Worm (Caenorhabditis elegans) whole organism, L4 larva: Measurements from ENCODE around the gene mboa-4.

Source experiments
- Y5F2A.4 ChIP-seq: fragments of 200-800 bp; sonication (Bioruptor generic); optimal IDR thresholded peaks from 2 replicates; lab custom pipeline; 2018; ENCODE audit warnings: mild to moderate bottlenecking, missing genetic modification characterization, missing compliant biosample characterization
- aha-1 ChIP-seq: fragments of 150-350 bp; peaks from one replicate; lab custom pipeline; 2014; ENCODE audit warnings: missing biosample characterization, missing genetic modification characterization
- ceh-82 ChIP-seq: sonication (generic microtip); optimal IDR thresholded peaks from 2 replicates; lab custom pipeline; 2017; ENCODE audit warnings: missing biosample characterization, missing genetic modification characterization
- dmd-9 ChIP-seq: fragments of 200-800 bp; sonication (Bioruptor generic); IDR thresholded peaks from 2 replicates; pipeline ENCODE4 v1.3.6; 2022; ENCODE audit warnings: missing genetic modification reagents, missing genetic modification characterization, missing compliant biosample characterization
- fkh-10 ChIP-seq: fragments of 150-350 bp; optimal IDR thresholded peaks from 2 replicates; lab custom pipeline; 2014; ENCODE audit warnings: missing biosample characterization, missing genetic modification reagents, missing genetic modification characterization
- lin-15B ChIP-seq: fragments of 150-350 bp; sonication (generic microtip); optimal IDR thresholded peaks from 3 replicates; lab custom pipeline; 2014; ENCODE audit warnings: missing biosample characterization, missing genetic modification characterization
- nhr-10 ChIP-seq: fragments of 150-350 bp; optimal IDR thresholded peaks from 2 replicates; lab custom pipeline; 2014; ENCODE audit warnings: missing biosample characterization, missing genetic modification characterization
- nhr-11 ChIP-seq: fragments of 150-350 bp; optimal IDR thresholded peaks from 2 replicates; lab custom pipeline; 2014; ENCODE audit warnings: missing biosample characterization, missing genetic modification characterization
- nhr-41 ChIP-seq: fragments of 200-800 bp; sonication (Bioruptor generic); IDR thresholded peaks from 2 replicates; pipeline ENCODE4 v1.3.6; 2022; ENCODE audit warnings: missing genetic modification reagents, missing genetic modification characterization, missing compliant biosample characterization
- skn-1 ChIP-seq: fragments of 150-350 bp; optimal IDR thresholded peaks from 2 replicates; lab custom pipeline; 2014; ENCODE audit warnings: missing biosample characterization, missing genetic modification characterization
- unc-62 ChIP-seq, 3 experiments: fragments of 150-350 bp in 1 of 3; sonication (generic microtip); optimal IDR thresholded peaks in 2 of 3; peaks in 1 of 3; 1 replicate in 1 of 3; 2 replicates in 2 of 3; lab custom pipeline; 2014 to 2017; ENCODE audit warnings: missing biosample characterization in 3 of 3, missing genetic modification characterization in 3 of 3, missing genetic modification reagents in 3 of 3, missing genotype in 1 of 3
- ztf-7 ChIP-seq: fragments of 150-350 bp; optimal IDR thresholded peaks from 2 replicates; lab custom pipeline; 2014; ENCODE audit warnings: missing biosample characterization, missing genetic modification characterization

DNA sequence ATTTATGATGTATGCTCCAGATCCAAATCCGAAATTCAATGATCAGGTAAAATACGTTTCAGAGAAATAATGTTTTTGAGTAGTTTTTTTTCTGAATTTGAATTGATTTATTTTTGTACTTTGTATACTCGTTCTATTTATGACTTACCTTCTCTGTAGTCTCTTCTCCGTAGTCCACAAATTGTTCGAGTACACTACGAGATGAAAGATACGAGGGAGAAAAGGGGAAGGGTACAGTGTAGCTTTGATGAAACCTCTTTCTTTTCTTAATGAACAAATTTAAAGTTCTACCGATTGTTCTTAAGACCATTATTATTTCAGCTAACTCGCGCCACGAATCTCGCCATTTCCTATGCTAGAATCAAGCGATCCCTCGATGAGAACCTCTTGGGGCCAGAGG lies 20.3 kb upstream of the mboa-4 start:
- TF ChIP-seq lin-15B (tag; lab: Kevin White, UChicago) (no peak), skn-1 (tag; lab: Kevin White, UChicago) (no peak), nhr-11 (no peak), aha-1 (tag; lab: Kevin White, UChicago) (peak; percentile 78), dmd-9 (GFP tag; lab: Robert Waterston, UW) (no peak), nhr-10 (tag; lab: Kevin White, UChicago) (no peak), Y5F2A.4 (GFP tag; lab: Kevin White, UChicago) (no peak), ceh-82 (no peak), ztf-7 (no peak), unc-62 (GFP tag; optimal IDR thresholded peaks at IDR 0.05 in 1 of 2; lab: Kevin White, UChicago) (peak in 1 of 2 experiments; percentile 67), unc-62 (tag; optimal IDR thresholded peaks at IDR 0.05; lab: Kevin White, UChicago) (no peak), nhr-41 (GFP tag; lab: Robert Waterston, UW) (no peak), fkh-10 (no peak)
